Worm (Caenorhabditis elegans) whole organism, L3 larva: Measurements from ENCODE around the gene pph-6.

ENCODE experiments used
- R02D3.7 ChIP-seq: fragments of 150-350 bp; optimal IDR thresholded peaks from 2 replicates; lab custom pipeline; 2014; ENCODE audit warnings: missing biosample characterization, missing genetic modification characterization
- ZK546.5 ChIP-seq: sonication (generic microtip); optimal IDR thresholded peaks from 2 replicates; lab custom pipeline; 2017; ENCODE audit warnings: missing biosample characterization, missing genetic modification characterization
- aly-2 ChIP-seq: fragments of 150-350 bp; optimal IDR thresholded peaks from 2 replicates; lab custom pipeline; 2014; ENCODE audit warnings: missing biosample characterization, missing genetic modification characterization
- ama-1 ChIP-seq: fragments of 150-350 bp; optimal IDR thresholded peaks from 2 replicates; lab custom pipeline; 2018
- ceh-28 ChIP-seq: fragments of 150-350 bp; optimal IDR thresholded peaks from 2 replicates; lab custom pipeline; 2014; ENCODE audit warnings: missing biosample characterization, missing genetic modification reagents, missing genetic modification characterization
- ceh-82 ChIP-seq: fragments of 150-350 bp; optimal IDR thresholded peaks from 2 replicates; lab custom pipeline; 2014; ENCODE audit warnings: missing biosample characterization, missing genetic modification characterization
- ceh-9 ChIP-seq: sonication (generic microtip); optimal IDR thresholded peaks from 2 replicates; lab custom pipeline; 2018; ENCODE audit warnings: missing biosample characterization, missing genetic modification characterization
- daf-12 ChIP-seq: fragments of 150-350 bp; optimal IDR thresholded peaks from 2 replicates; lab custom pipeline; 2014; ENCODE audit warnings: missing biosample characterization, missing genetic modification reagents, missing genetic modification characterization
- egl-27 ChIP-seq: sonication (generic microtip); optimal IDR thresholded peaks from 4 replicates; lab custom pipeline; 2017; ENCODE audit warnings: missing biosample characterization, missing genetic modification reagents, missing genetic modification characterization
- egl-5 ChIP-seq: fragments of 150-350 bp; optimal IDR thresholded peaks from 2 replicates; lab custom pipeline; 2017; ENCODE audit warnings: missing biosample characterization, missing genetic modification reagents, missing genetic modification characterization, inconsistent platforms
- elt-1 ChIP-seq: fragments of 150-350 bp; optimal IDR thresholded peaks from 2 replicates; lab custom pipeline; 2014; ENCODE audit warnings: missing biosample characterization, missing genetic modification characterization
- elt-2 ChIP-seq: sonication (generic microtip); optimal IDR thresholded peaks from 2 replicates; lab custom pipeline; 2016; ENCODE audit warnings: missing genetic modification reagents, mild to moderate bottlenecking, missing genetic modification characterization, missing compliant biosample characterization
- elt-3 ChIP-seq, 3 experiments: fragments of 150-350 bp in 1 of 3; sonication (generic microtip) in 2 of 3; optimal IDR thresholded peaks; 2 replicates in 2 of 3; 4 replicates in 1 of 3; lab custom pipeline; 2014 to 2017; ENCODE audit warnings: missing biosample characterization in 3 of 3, missing genetic modification characterization in 3 of 3
- eor-1 ChIP-seq, 2 experiments: fragments of 150-350 bp; optimal IDR thresholded peaks; 2 replicates each; lab custom pipeline; 2014 to 2018; ENCODE audit warnings: missing biosample characterization in 2 of 2, missing genetic modification characterization in 2 of 2
- fkh-2 ChIP-seq: fragments of 150-350 bp; optimal IDR thresholded peaks from 2 replicates; lab custom pipeline; 2014; ENCODE audit warnings: missing biosample characterization, missing genetic modification reagents, missing genetic modification characterization
- fos-1 ChIP-seq: fragments of 150-350 bp; optimal IDR thresholded peaks from 2 replicates; lab custom pipeline; 2014; ENCODE audit warnings: missing biosample characterization, missing genetic modification characterization
- hmg-11 ChIP-seq: sonication (generic microtip); optimal IDR thresholded peaks from 2 replicates; lab custom pipeline; 2016; ENCODE audit warnings: missing genetic modification characterization, missing compliant biosample characterization
- jun-1 ChIP-seq: fragments of 150-350 bp; optimal IDR thresholded peaks from 2 replicates; lab custom pipeline; 2014; ENCODE audit warnings: missing biosample characterization, missing genetic modification reagents, missing genetic modification characterization
- lin-15B ChIP-seq: fragments of 150-350 bp; optimal IDR thresholded peaks from 2 replicates; lab custom pipeline; 2014; ENCODE audit warnings: missing biosample characterization, missing genetic modification characterization
- lin-39 ChIP-seq: fragments of 150-350 bp; optimal IDR thresholded peaks from 2 replicates; lab custom pipeline; 2018; ENCODE audit warnings: missing biosample characterization, missing genetic modification reagents, missing genetic modification characterization
- lsy-12 ChIP-seq: sonication (generic microtip); optimal IDR thresholded peaks from 2 replicates; lab custom pipeline; 2016; ENCODE audit warnings: mild to moderate bottlenecking, missing genetic modification characterization, missing compliant biosample characterization
- mdl-1 ChIP-seq: fragments of 150-350 bp; optimal IDR thresholded peaks from 2 replicates; lab custom pipeline; 2014; ENCODE audit warnings: missing biosample characterization, missing genetic modification characterization
- mml-1 ChIP-seq: fragments of 150-350 bp; sonication (generic microtip); optimal IDR thresholded peaks from 3 replicates; lab custom pipeline; 2014; ENCODE audit warnings: missing biosample characterization, missing genetic modification characterization
- nfya-1 ChIP-seq: sonication (generic microtip); optimal IDR thresholded peaks from 2 replicates; lab custom pipeline; 2017; ENCODE audit warnings: missing genetic modification characterization, mild to moderate bottlenecking, missing compliant biosample characterization, antibody characterized with exemption, moderate library complexity; ENCODE audit not compliant: insufficient read depth
- nhr-11 ChIP-seq: fragments of 150-350 bp; optimal IDR thresholded peaks from 2 replicates; lab custom pipeline; 2014; ENCODE audit warnings: missing biosample characterization, missing genetic modification characterization
- nhr-12 ChIP-seq: fragments of 150-350 bp; optimal IDR thresholded peaks from 2 replicates; lab custom pipeline; 2014; ENCODE audit warnings: missing biosample characterization, missing genetic modification characterization
- nhr-237 ChIP-seq: fragments of 150-350 bp; optimal IDR thresholded peaks from 2 replicates; lab custom pipeline; 2014; ENCODE audit warnings: missing biosample characterization, missing genetic modification characterization
- nhr-25 ChIP-seq: sonication (generic microtip); optimal IDR thresholded peaks from 2 replicates; lab custom pipeline; 2017; ENCODE audit warnings: missing biosample characterization, missing genetic modification characterization
- nhr-28 ChIP-seq: fragments of 150-350 bp; optimal IDR thresholded peaks from 2 replicates; lab custom pipeline; 2014; ENCODE audit warnings: missing biosample characterization, missing genetic modification characterization
- nhr-43 ChIP-seq: sonication (generic microtip); optimal IDR thresholded peaks from 2 replicates; lab custom pipeline; 2016; ENCODE audit warnings: mild to moderate bottlenecking, missing genetic modification characterization, missing compliant biosample characterization; ENCODE audit not compliant: poor library complexity, severe bottlenecking
- nhr-67 ChIP-seq: fragments of 150-350 bp; optimal IDR thresholded peaks from 2 replicates; lab custom pipeline; 2014; ENCODE audit warnings: missing biosample characterization, missing genetic modification characterization
- nhr-76 ChIP-seq: fragments of 150-350 bp; sonication (generic microtip); optimal IDR thresholded peaks from 5 replicates; lab custom pipeline; 2014; ENCODE audit warnings: missing biosample characterization, missing genetic modification characterization
- nhr-77 ChIP-seq: fragments of 150-350 bp; optimal IDR thresholded peaks from 2 replicates; lab custom pipeline; 2014; ENCODE audit warnings: missing biosample characterization, missing genetic modification characterization
- pha-4 ChIP-seq: fragments of 150-350 bp; optimal IDR thresholded peaks from 2 replicates; lab custom pipeline; 2014; ENCODE audit warnings: missing biosample characterization, missing genetic modification reagents, missing genetic modification characterization
- pqm-1 ChIP-seq: fragments of 150-350 bp; optimal IDR thresholded peaks from 2 replicates; lab custom pipeline; 2017; ENCODE audit warnings: missing biosample characterization, missing genetic modification characterization, inconsistent platforms
- sea-2 ChIP-seq: fragments of 150-350 bp; sonication (generic microtip); optimal IDR thresholded peaks from 4 replicates; lab custom pipeline; 2014; ENCODE audit warnings: missing biosample characterization, missing genetic modification reagents, missing genetic modification characterization
- skn-1 ChIP-seq: fragments of 150-350 bp; optimal IDR thresholded peaks from 2 replicates; lab custom pipeline; 2014; ENCODE audit warnings: missing biosample characterization, missing genetic modification characterization
- snpc-4 ChIP-seq: fragments of 150-350 bp; optimal IDR thresholded peaks from 2 replicates; lab custom pipeline; 2014; ENCODE audit warnings: missing biosample characterization, missing genetic modification characterization
- tbx-2 ChIP-seq: sonication (generic microtip); optimal IDR thresholded peaks from 2 replicates; lab custom pipeline; 2016; ENCODE audit warnings: mild to moderate bottlenecking, missing genetic modification characterization, missing compliant biosample characterization
- unc-39 ChIP-seq: sonication (generic microtip); optimal IDR thresholded peaks from 4 replicates; lab custom pipeline; 2017; ENCODE audit warnings: missing biosample characterization, missing genetic modification characterization
- unc-62 ChIP-seq: fragments of 150-350 bp; sonication (generic microtip); optimal IDR thresholded peaks from 4 replicates; lab custom pipeline; 2014; ENCODE audit warnings: missing biosample characterization, missing genetic modification reagents, missing genetic modification characterization
- zag-1 ChIP-seq: fragments of 150-350 bp; optimal IDR thresholded peaks from 2 replicates; lab custom pipeline; 2014; ENCODE audit warnings: missing biosample characterization, missing genetic modification characterization
- ztf-11 ChIP-seq: fragments of 150-350 bp; optimal IDR thresholded peaks from 2 replicates; lab custom pipeline; 2014; ENCODE audit warnings: missing biosample characterization, missing genetic modification characterization
- ztf-4 ChIP-seq: fragments of 150-350 bp; optimal IDR thresholded peaks from 2 replicates; lab custom pipeline; 2014; ENCODE audit warnings: missing biosample characterization, missing genetic modification characterization

Gene pph-6

ce11 chrIII:3503286-3503685, 41.8 kb downstream of the pph-6 start, which contains the start of gene rpl-16:
Gene rpl-16, minus strand, starts transcription at chrIII:3503604.
- TF ChIP-seq mml-1 (tag; lab: Kevin White, UChicago) (no peak), ztf-11 (no peak), hmg-11 (tag; lab: Kevin White, UChicago) (no peak), aly-2 (tag; lab: Kevin White, UChicago) (no peak), lin-39 (tag; lab: Kevin White, UChicago) (no peak), tbx-2 (no peak), ceh-9 (tag; lab: Kevin White, UChicago) (no peak), nhr-43 (tag; lab: Kevin White, UChicago) (no peak), nhr-11 (tag; lab: Kevin White, UChicago) (no peak), ceh-28 (tag; lab: Kevin White, UChicago) (no peak), unc-39 (tag; lab: Kevin White, UChicago) (no peak), skn-1 (tag; lab: Kevin White, UChicago) (no peak), nhr-67 (tag; lab: Kevin White, UChicago) (no peak), elt-1 (tag; lab: Kevin White, UChicago) (no peak), ceh-82 (no peak), pqm-1 (tag; lab: Kevin White, UChicago) (no peak), nfya-1 (tag; lab: Kevin White, UChicago) (no peak), snpc-4 (tag; lab: Kevin White, UChicago) (no peak), mdl-1 (no peak)

ce11 chrIII:3504239-3504638, 42.7 kb downstream of the pph-6 start:
- no peak for TF ChIP-seq elt-1 (tag; lab: Kevin White, UChicago)
- TF ChIP-seq lsy-12 = no peak
- no peak for TF ChIP-seq sea-2 (GFP tag; lab: Kevin White, UChicago)
- TF ChIP-seq ceh-9 (tag; lab: Kevin White, UChicago) = no peak
- no peak for TF ChIP-seq nhr-28 (tag; lab: Kevin White, UChicago)
- TF ChIP-seq aly-2 (tag; lab: Kevin White, UChicago) = no peak
- TF ChIP-seq hmg-11 (tag; lab: Kevin White, UChicago) = no peak
- TF ChIP-seq pha-4 (tag; lab: Kevin White, UChicago) = no peak
- TF ChIP-seq lin-39 (tag; lab: Kevin White, UChicago) = no peak
- TF ChIP-seq unc-39 (tag; lab: Kevin White, UChicago) = no peak
- TF ChIP-seq nhr-77 (tag; lab: Kevin White, UChicago) = no peak
- TF ChIP-seq egl-5 (tag; lab: Kevin White, UChicago) = no peak
- TF ChIP-seq daf-12 (tag; lab: Kevin White, UChicago) = no peak
- no peak for TF ChIP-seq ztf-11
- TF ChIP-seq fos-1 = no peak
- no peak for TF ChIP-seq ceh-82
- no peak for TF ChIP-seq nhr-237
- TF ChIP-seq egl-27 = no peak
- no peak for TF ChIP-seq nhr-11 (tag; lab: Kevin White, UChicago)
- TF ChIP-seq snpc-4 (tag; lab: Kevin White, UChicago) = no peak

- TF ChIP-seq ceh-82 = no peak
- TF ChIP-seq elt-3 (tag; optimal IDR thresholded peaks at IDR 0.05; lab: Kevin White, UChicago) = no peak
- TF ChIP-seq snpc-4 (tag; lab: Kevin White, UChicago) = peak; percentile 73
- TF ChIP-seq ceh-28 (tag; lab: Kevin White, UChicago) = peak; percentile 44
- TF ChIP-seq R02D3.7 (tag; lab: Kevin White, UChicago) = peak; percentile 57
- no peak for TF ChIP-seq sea-2 (GFP tag; lab: Kevin White, UChicago)
- peak; percentile 73 for TF ChIP-seq pqm-1 (tag; lab: Kevin White, UChicago)
- TF ChIP-seq ceh-9 (tag; lab: Kevin White, UChicago) = no peak
- TF ChIP-seq elt-2 (tag; lab: Kevin White, UChicago) = peak; percentile 47
- TF ChIP-seq unc-62 (GFP tag; lab: Kevin White, UChicago) = no peak
- peak; percentile 83 for TF ChIP-seq egl-5 (tag; lab: Kevin White, UChicago)
- no peak for TF ChIP-seq ZK546.5 (tag; lab: Kevin White, UChicago)
- no peak for TF ChIP-seq zag-1 (tag; lab: Kevin White, UChicago)
- TF ChIP-seq daf-12 (tag; lab: Kevin White, UChicago) = no peak
- no peak for TF ChIP-seq nhr-11 (tag; lab: Kevin White, UChicago)
- TF ChIP-seq nhr-237 = no peak
- TF ChIP-seq lin-39 (tag; lab: Kevin White, UChicago) = peak; percentile 67
- peak; percentile 90 for TF ChIP-seq lin-15B
- no peak for TF ChIP-seq elt-1 (tag; lab: Kevin White, UChicago)
- peak; percentile 94 for TF ChIP-seq nfya-1 (tag; lab: Kevin White, UChicago)
- no peak for TF ChIP-seq nhr-67 (tag; lab: Kevin White, UChicago)
- peak; percentile 60 for TF ChIP-seq skn-1 (tag; lab: Kevin White, UChicago)
- peak; percentile 73 for TF ChIP-seq ztf-4 (tag; lab: Kevin White, UChicago)
- TF ChIP-seq eor-1 (tag; optimal IDR thresholded peaks at IDR 0.05; lab: Kevin White, UChicago) = no peak
- no peak for TF ChIP-seq nhr-77 (tag; lab: Kevin White, UChicago)
- peak; percentile 91 for TF ChIP-seq pha-4 (tag; lab: Kevin White, UChicago)
- peak; percentile 68 for TF ChIP-seq ama-1 (lab: Kevin White, UChicago)
- no peak for TF ChIP-seq mdl-1
- TF ChIP-seq aly-2 (tag; lab: Kevin White, UChicago) = no peak
- no peak for TF ChIP-seq egl-27
- TF ChIP-seq lsy-12 = peak; percentile 49
- no peak for TF ChIP-seq nhr-12
- TF ChIP-seq hmg-11 (tag; lab: Kevin White, UChicago) = peak; percentile 79
- TF ChIP-seq unc-39 (tag; lab: Kevin White, UChicago) = no peak
- TF ChIP-seq nhr-28 (tag; lab: Kevin White, UChicago) = no peak
- no peak for TF ChIP-seq fkh-2
- no peak for TF ChIP-seq ztf-11
- peak; percentile 93 for TF ChIP-seq nhr-25
- no peak for TF ChIP-seq fos-1
- TF ChIP-seq nhr-76 = no peak
- TF ChIP-seq jun-1 = peak; percentile 70
Measured at ce11 chrIII:3505051-3505548, 43.6 kb downstream of the pph-6 start, which contains the start of gene lias-1. Gene lias-1, minus strand, starts transcription at chrIII:3505101.
